Worm (Caenorhabditis elegans): ENCODE results near the gene str-228.

Gene str-228

ce11 chrV:3530403-3530802 lies 20.4 kb downstream of the str-228 start, which contains the start of gene srbc-66:
Gene srbc-66 (plus strand): TSS chrV:3530703.
- TF ChIP-seq C17E4.6 (GFP tag; IDR thresholded peaks at IDR 0.05) (no peak), ceh-27 (GFP tag; optimal IDR thresholded peaks at IDR 0.05) (no peak), xnd-1 (tag; optimal IDR thresholded peaks at IDR 0.05) (no peak), ama-1 (optimal IDR thresholded peaks at IDR 0.05) (no peak), ama-1 (GFP tag; optimal IDR thresholded peaks at IDR 0.05) (no peak)

ce11 chrV:3535260-3535659 lies 25.3 kb downstream of the str-228 start, which contains the start of gene nhr-221:
Gene nhr-221 (minus strand): TSS chrV:3535360.
- TF ChIP-seq ztf-3 (GFP tag; optimal IDR thresholded peaks at IDR 0.05) (no peak), let-526 (GFP tag; IDR thresholded peaks at IDR 0.05) (no peak), atf-7 (tag; optimal IDR thresholded peaks at IDR 0.05) (no peak), F52B5.7 (tag; optimal IDR thresholded peaks at IDR 0.05) (no peak), mes-4 (tag; optimal IDR thresholded peaks at IDR 0.05) (no peak), nfya-2 (GFP tag; IDR thresholded peaks at IDR 0.05) (no peak), lin-40 (tag; optimal IDR thresholded peaks at IDR 0.05) (no peak), rpc-1 (optimal IDR thresholded peaks at IDR 0.05) (no peak), rpc-1 (tag; optimal IDR thresholded peaks at IDR 0.05) (no peak), egl-18 (GFP tag; IDR thresholded peaks at IDR 0.05) (no peak), bed-1 (GFP tag; IDR thresholded peaks at IDR 0.05) (no peak), rcor-1 (GFP tag; IDR thresholded peaks at IDR 0.05) (no peak), F10E7.11 (tag; optimal IDR thresholded peaks at IDR 0.05) (no peak)

- TF ChIP-seq Y79H2A.3 (GFP tag; conservative IDR thresholded peaks at IDR 0.05) (no peak), hsf-1 (GFP tag; IDR thresholded peaks at IDR 0.05) (no peak), lin-35 (GFP tag; optimal IDR thresholded peaks at IDR 0.05) (no peak), madf-10 (tag; optimal IDR thresholded peaks at IDR 0.05) (no peak), ceh-91 (GFP tag; IDR thresholded peaks at IDR 0.05) (no peak), Y67H2A.10 (GFP tag; conservative IDR thresholded peaks at IDR 0.05) (no peak), lin-54 (GFP tag; optimal IDR thresholded peaks at IDR 0.05) (no peak), bed-2 (GFP tag; IDR thresholded peaks at IDR 0.05) (no peak), pbrm-1 (GFP tag; IDR thresholded peaks at IDR 0.05) (no peak), T07F8.4 (tag; optimal IDR thresholded peaks at IDR 0.05) (no peak)
These were observed 28.3 kb downstream of the str-228 start, which contains the start of gene nhr-93 for ce11 chrV:3538307-3538706. Gene nhr-93 (minus strand): TSS chrV:3538407.

ce11 chrV:3541117-3541516 lies 31.1 kb downstream of the str-228 start, which contains the start of gene srbc-67:
Gene srbc-67 (minus strand): TSS chrV:3541217.
- TF ChIP-seq F39B2.1 (GFP tag; IDR thresholded peaks at IDR 0.05): no peak
- TF ChIP-seq ztf-3 (GFP tag; optimal IDR thresholded peaks at IDR 0.05): no peak
- no peak for TF ChIP-seq mcd-1 (GFP tag; IDR thresholded peaks at IDR 0.05)
- no peak for TF ChIP-seq dox-1 (GFP tag; IDR thresholded peaks at IDR 0.05)
- TF ChIP-seq tbx-9 (tag; optimal IDR thresholded peaks at IDR 0.05; ENCODE audit: borderline replicate concordance): no peak
- no peak for TF ChIP-seq dpl-1 (GFP tag; optimal IDR thresholded peaks at IDR 0.05)
- no peak for TF ChIP-seq lin-35 (GFP tag; optimal IDR thresholded peaks at IDR 0.05)
- TF ChIP-seq snpc-3.4 (tag; optimal IDR thresholded peaks at IDR 0.05): no peak
- no peak for TF ChIP-seq xnd-1 (tag; optimal IDR thresholded peaks at IDR 0.05)
- no peak for TF ChIP-seq dpff-1 (tag; optimal IDR thresholded peaks at IDR 0.05)
- no peak for TF ChIP-seq ceh-58 (GFP tag; IDR thresholded peaks at IDR 0.05)

Data from whole organism, young adult.